Worm (Caenorhabditis elegans) whole organism, late embryonic: ENCODE data around the gene col-135.

Source experiments
- C38D4.7 ChIP-seq: fragments of 200-800 bp; sonication (Bioruptor generic); optimal IDR thresholded peaks from 2 replicates; lab custom pipeline; 2018; ENCODE audit warnings: mild to moderate bottlenecking, missing genetic modification characterization, moderate library complexity, missing compliant biosample characterization
- K02D7.2 ChIP-seq: sonication (generic microtip); optimal IDR thresholded peaks from 2 replicates; lab custom pipeline; 2017; ENCODE audit warnings: mild to moderate bottlenecking, missing genetic modification characterization, missing compliant biosample characterization
- Y22D7AL.16 ChIP-seq: sonication (generic microtip); optimal IDR thresholded peaks from 2 replicates; lab custom pipeline; 2016; ENCODE audit warnings: missing genetic modification characterization, missing compliant biosample characterization
- ahr-1 ChIP-seq: sonication (generic microtip); optimal IDR thresholded peaks from 2 replicates; lab custom pipeline; 2016; ENCODE audit warnings: missing genetic modification characterization, missing compliant biosample characterization
- ama-1 ChIP-seq: fragments of 150-350 bp; optimal IDR thresholded peaks from 2 replicates; lab custom pipeline; 2014
- ceh-14 ChIP-seq: sonication (generic microtip); optimal IDR thresholded peaks from 2 replicates; lab custom pipeline; 2016; ENCODE audit warnings: missing genotype, missing genetic modification characterization, missing compliant biosample characterization
- ceh-19 ChIP-seq: fragments of 200-800 bp; sonication (Bioruptor generic); optimal IDR thresholded peaks from 2 replicates; lab custom pipeline; 2018; ENCODE audit warnings: mild to moderate bottlenecking, missing genetic modification characterization, missing compliant biosample characterization
- ceh-22 ChIP-seq: sonication (generic microtip); optimal IDR thresholded peaks from 2 replicates; lab custom pipeline; 2017; ENCODE audit warnings: missing biosample characterization, missing genetic modification characterization
- ceh-24 ChIP-seq: sonication (generic microtip); optimal IDR thresholded peaks from 2 replicates; lab custom pipeline; 2016; ENCODE audit warnings: mild to moderate bottlenecking, missing genetic modification characterization, missing compliant biosample characterization
- ceh-34 ChIP-seq: sonication (generic microtip); optimal IDR thresholded peaks from 2 replicates; lab custom pipeline; 2016; ENCODE audit warnings: mild to moderate bottlenecking, missing genetic modification characterization, missing compliant biosample characterization
- ceh-45 ChIP-seq: fragments of 200-800 bp; sonication (Bioruptor generic); IDR thresholded peaks from 2 replicates; pipeline ENCODE4 v1.3.6; 2022; ENCODE audit warnings: missing genetic modification reagents, missing genetic modification characterization, missing compliant biosample characterization
- ceh-6 ChIP-seq: fragments of 200-800 bp; sonication (Bioruptor generic); optimal IDR thresholded peaks from 2 replicates; lab custom pipeline; 2018; ENCODE audit warnings: mild to moderate bottlenecking, missing genetic modification characterization, missing compliant biosample characterization
- dmd-4 ChIP-seq: sonication (generic microtip); optimal IDR thresholded peaks from 2 replicates; lab custom pipeline; 2016; ENCODE audit warnings: borderline replicate concordance, missing genetic modification characterization, missing compliant biosample characterization
- elt-2 ChIP-seq: sonication (generic microtip); optimal IDR thresholded peaks from 2 replicates; lab custom pipeline; 2016; ENCODE audit warnings: missing genetic modification reagents, missing genetic modification characterization, missing compliant biosample characterization
- fkh-10 ChIP-seq: fragments of 150-350 bp; optimal IDR thresholded peaks from 2 replicates; lab custom pipeline; 2014; ENCODE audit warnings: missing biosample characterization, missing genetic modification reagents, missing genetic modification characterization
- fkh-6 ChIP-seq: sonication (generic microtip); optimal IDR thresholded peaks from 2 replicates; lab custom pipeline; 2016; ENCODE audit warnings: missing genetic modification characterization, missing compliant biosample characterization
- gmeb-2 ChIP-seq: sonication (generic microtip); optimal IDR thresholded peaks from 2 replicates; lab custom pipeline; 2016; ENCODE audit warnings: missing genetic modification characterization, inconsistent platforms, missing compliant biosample characterization
- hlh-13 ChIP-seq: fragments of 200-800 bp; sonication (Bioruptor generic); optimal IDR thresholded peaks from 2 replicates; lab custom pipeline; 2018; ENCODE audit warnings: mild to moderate bottlenecking, missing genetic modification characterization, missing compliant biosample characterization
- hlh-6 ChIP-seq: sonication (generic microtip); optimal IDR thresholded peaks from 2 replicates; lab custom pipeline; 2016; ENCODE audit warnings: missing genotype, missing genetic modification characterization, missing compliant biosample characterization
- lim-6 ChIP-seq: sonication (generic microtip); optimal IDR thresholded peaks from 2 replicates; lab custom pipeline; 2016; ENCODE audit warnings: missing genetic modification characterization, missing compliant biosample characterization
- lin-11 ChIP-seq: fragments of 200-800 bp; sonication (Bioruptor generic); optimal IDR thresholded peaks from 2 replicates; lab custom pipeline; 2018; ENCODE audit warnings: mild to moderate bottlenecking, missing genetic modification characterization, missing compliant biosample characterization
- mec-3 ChIP-seq: sonication (generic microtip); optimal IDR thresholded peaks from 2 replicates; lab custom pipeline; 2016; ENCODE audit warnings: borderline replicate concordance, missing genetic modification characterization, missing compliant biosample characterization
- nfya-1 ChIP-seq: sonication (generic microtip); optimal IDR thresholded peaks from 2 replicates; lab custom pipeline; 2017; ENCODE audit warnings: missing genetic modification characterization, mild to moderate bottlenecking, missing compliant biosample characterization, antibody characterized with exemption, moderate library complexity
- nhr-232 ChIP-seq: sonication (generic microtip); optimal IDR thresholded peaks from 2 replicates; lab custom pipeline; 2016; ENCODE audit warnings: missing genetic modification characterization, missing compliant biosample characterization
- npax-4 ChIP-seq: sonication (generic microtip); optimal IDR thresholded peaks from 2 replicates; lab custom pipeline; 2016; ENCODE audit warnings: missing genetic modification characterization, missing compliant biosample characterization
- odd-2 ChIP-seq: sonication (generic microtip); optimal IDR thresholded peaks from 2 replicates; lab custom pipeline; 2017; ENCODE audit warnings: antibody characterized with exemption, mild to moderate bottlenecking, missing genetic modification characterization, missing compliant biosample characterization
- pag-3 ChIP-seq: sonication (generic microtip); optimal IDR thresholded peaks from 2 replicates; lab custom pipeline; 2016; ENCODE audit warnings: missing compliant biosample characterization, missing genetic modification characterization, borderline replicate concordance
- pax-1 ChIP-seq: fragments of 150-350 bp; optimal IDR thresholded peaks from 2 replicates; lab custom pipeline; 2014; ENCODE audit warnings: missing biosample characterization, missing genetic modification characterization
- pha-2 ChIP-seq: sonication (generic microtip); optimal IDR thresholded peaks from 2 replicates; lab custom pipeline; 2017; ENCODE audit warnings: mild to moderate bottlenecking, missing genetic modification characterization, missing compliant biosample characterization
- pha-4 ChIP-seq: fragments of 150-350 bp; optimal IDR thresholded peaks from 2 replicates; lab custom pipeline; 2018; ENCODE audit warnings: missing biosample characterization, missing genetic modification reagents, missing genetic modification characterization
- pqm-1 ChIP-seq: sonication (generic microtip); optimal IDR thresholded peaks from 2 replicates; lab custom pipeline; 2016; ENCODE audit warnings: missing genetic modification characterization, missing compliant biosample characterization
- pros-1 ChIP-seq: fragments of 150-350 bp; optimal IDR thresholded peaks from 2 replicates; lab custom pipeline; 2014; ENCODE audit warnings: missing biosample characterization, missing genetic modification reagents, missing genetic modification characterization
- ref-2 ChIP-seq: sonication (generic microtip); optimal IDR thresholded peaks from 2 replicates; lab custom pipeline; 2016; ENCODE audit warnings: missing genetic modification characterization, missing compliant biosample characterization
- rnt-1 ChIP-seq: sonication (generic microtip); optimal IDR thresholded peaks from 2 replicates; lab custom pipeline; 2016; ENCODE audit warnings: missing genetic modification characterization, missing compliant biosample characterization
- sox-4 ChIP-seq: sonication (generic microtip); optimal IDR thresholded peaks from 2 replicates; lab custom pipeline; 2017; ENCODE audit warnings: mild to moderate bottlenecking, missing genetic modification characterization, inconsistent platforms, missing compliant biosample characterization
- syd-9 ChIP-seq: sonication (generic microtip); optimal IDR thresholded peaks from 2 replicates; lab custom pipeline; 2016; ENCODE audit warnings: mild to moderate bottlenecking, missing genetic modification characterization, moderate library complexity, missing compliant biosample characterization
- tbx-2 ChIP-seq: sonication (generic microtip); optimal IDR thresholded peaks from 2 replicates; lab custom pipeline; 2016; ENCODE audit warnings: missing genetic modification characterization, missing compliant biosample characterization
- tbx-7 ChIP-seq: sonication (generic microtip); optimal IDR thresholded peaks from 2 replicates; lab custom pipeline; 2016; ENCODE audit warnings: missing genotype, missing genetic modification characterization, missing compliant biosample characterization
- ttx-3 ChIP-seq: sonication (generic microtip); optimal IDR thresholded peaks from 2 replicates; lab custom pipeline; 2016; ENCODE audit warnings: missing genetic modification reagents, missing genetic modification characterization, missing compliant biosample characterization
- unc-42 ChIP-seq: sonication (generic microtip); optimal IDR thresholded peaks from 2 replicates; lab custom pipeline; 2016; ENCODE audit warnings: missing genotype, missing genetic modification characterization, missing compliant biosample characterization
- unc-86 ChIP-seq: sonication (generic microtip); optimal IDR thresholded peaks from 2 replicates; lab custom pipeline; 2016; ENCODE audit warnings: missing genetic modification characterization, missing compliant biosample characterization
- zip-5 ChIP-seq: sonication (generic microtip); optimal IDR thresholded peaks from 2 replicates; lab custom pipeline; 2016; ENCODE audit warnings: missing genetic modification characterization, missing compliant biosample characterization

col-135 gene

DNA sequence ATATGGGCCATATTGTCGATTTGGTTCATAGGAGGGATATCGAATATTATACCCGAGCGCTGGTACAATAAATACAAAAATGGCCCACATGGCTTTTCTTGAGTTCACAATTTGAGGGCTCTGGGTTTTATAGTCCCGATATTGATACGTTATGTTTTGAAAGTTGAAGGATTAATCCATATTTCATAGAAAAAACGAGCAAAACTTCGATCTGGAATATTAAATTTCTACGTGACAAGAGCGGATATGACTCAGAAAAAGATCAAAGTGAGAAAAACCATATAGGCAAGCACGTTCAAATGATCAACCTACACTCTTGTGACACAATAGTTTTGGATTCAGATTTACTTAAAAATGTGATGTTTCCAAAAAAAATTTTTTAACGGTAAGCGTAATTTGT, at the start of gene col-135:
Gene col-135 (minus strand): TSS at position 101 of the 400 bp plus-strand sequence.
- TF ChIP-seq pax-1 (tag; lab: Kevin White, UChicago) (no peak), lin-11 (no peak), Y22D7AL.16 (no peak), pag-3 (tag; lab: Kevin White, UChicago) (no peak), ttx-3 (tag; lab: Kevin White, UChicago) (no peak), zip-5 (tag; lab: Kevin White, UChicago) (no peak), ceh-6 (GFP tag; lab: Kevin White, UChicago) (no peak), lim-6 (tag; lab: Kevin White, UChicago) (no peak), ceh-14 (tag; lab: Kevin White, UChicago) (no peak), hlh-6 (tag; lab: Kevin White, UChicago) (no peak), pros-1 (tag; lab: Kevin White, UChicago) (no peak), nhr-232 (tag; lab: Kevin White, UChicago) (no peak), ama-1 (lab: Kevin White, UChicago) (no peak), ahr-1 (tag; lab: Kevin White, UChicago) (no peak), gmeb-2 (no peak), fkh-6 (no peak), mec-3 (no peak)

DNA sequence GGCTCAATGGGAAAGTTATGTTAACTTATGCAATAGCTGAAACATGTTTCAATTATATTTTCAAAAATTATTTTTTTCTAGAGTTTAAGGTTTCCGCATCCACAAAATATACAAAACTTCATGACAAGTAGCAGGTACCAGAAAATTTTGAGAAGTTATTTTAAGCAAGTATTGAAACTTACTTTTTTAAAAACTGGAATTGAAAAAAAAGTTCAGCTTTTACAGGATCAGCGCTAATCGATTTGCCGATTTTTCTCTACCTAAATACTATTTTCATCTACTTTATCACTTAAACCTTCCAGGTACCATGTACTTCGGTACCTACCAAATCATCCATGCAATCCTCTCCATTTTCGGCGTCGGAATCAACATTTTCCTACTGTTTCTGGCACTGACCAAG, 48.0 kb upstream of the col-135 start, which contains the start of gene srd-23:
Gene srd-23 (plus strand): TSS at position 301 of the 400 bp plus-strand sequence.
- no peak for TF ChIP-seq unc-42 (tag; lab: Kevin White, UChicago)
- no peak for TF ChIP-seq hlh-13 (GFP tag; lab: Kevin White, UChicago)

DNA sequence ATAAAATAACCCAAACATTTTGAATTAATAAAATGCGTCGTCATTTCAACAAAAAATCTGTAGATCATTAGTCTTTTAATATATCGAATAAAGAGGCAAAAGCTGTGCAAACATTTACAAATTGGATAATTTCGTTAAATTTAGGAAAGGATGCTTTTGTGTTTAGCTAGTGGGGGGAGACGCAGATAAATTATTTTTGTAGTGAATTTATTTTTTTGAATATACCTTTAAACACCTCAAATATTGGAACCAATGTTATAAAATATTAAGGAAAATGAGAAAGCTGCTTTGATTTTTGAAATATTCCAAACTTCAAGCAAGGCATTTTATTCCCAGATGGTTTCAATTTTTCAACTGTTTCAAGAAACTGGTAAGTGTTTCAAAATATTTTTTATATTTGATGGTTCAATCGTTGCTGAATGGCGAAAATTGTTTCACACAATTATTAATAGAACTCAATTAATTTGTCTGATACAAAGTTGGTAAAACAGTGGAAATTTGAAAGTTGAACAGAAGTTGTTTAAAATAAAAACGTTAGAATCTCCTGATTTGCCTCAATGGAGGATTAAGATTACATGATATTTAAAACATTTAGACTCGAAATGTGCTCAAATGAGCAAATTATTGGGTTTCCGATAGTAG, 44.0 kb upstream of the col-135 start, which contains the start of gene Y40H7A.4:
Gene Y40H7A.4 (minus strand): TSS at position 51 of the 642 bp plus-strand sequence.
- TF ChIP-seq syd-9 (tag; lab: Kevin White, UChicago) (no peak), tbx-2 (no peak), ceh-6 (GFP tag; lab: Kevin White, UChicago) (no peak), pax-1 (tag; lab: Kevin White, UChicago) (no peak), ceh-22 (tag; lab: Kevin White, UChicago) (no peak), ceh-19 (no peak), lim-6 (tag; lab: Kevin White, UChicago) (no peak), ref-2 (tag; lab: Kevin White, UChicago) (no peak), dmd-4 (tag; lab: Kevin White, UChicago) (no peak), nfya-1 (tag; lab: Kevin White, UChicago) (no peak), fkh-10 (GFP tag; lab: Kevin White, UChicago) (no peak), unc-42 (tag; lab: Kevin White, UChicago) (no peak), ttx-3 (tag; lab: Kevin White, UChicago) (no peak), ceh-14 (tag; lab: Kevin White, UChicago) (no peak), pqm-1 (tag; lab: Kevin White, UChicago) (no peak), zip-5 (tag; lab: Kevin White, UChicago) (no peak), ama-1 (lab: Kevin White, UChicago) (no peak), pha-4 (tag; lab: Kevin White, UChicago) (no peak), lin-11 (no peak), ceh-34 (tag; lab: Kevin White, UChicago) (no peak)
- TF ChIP-seq, all 69 proteins: peak for 0

DNA sequence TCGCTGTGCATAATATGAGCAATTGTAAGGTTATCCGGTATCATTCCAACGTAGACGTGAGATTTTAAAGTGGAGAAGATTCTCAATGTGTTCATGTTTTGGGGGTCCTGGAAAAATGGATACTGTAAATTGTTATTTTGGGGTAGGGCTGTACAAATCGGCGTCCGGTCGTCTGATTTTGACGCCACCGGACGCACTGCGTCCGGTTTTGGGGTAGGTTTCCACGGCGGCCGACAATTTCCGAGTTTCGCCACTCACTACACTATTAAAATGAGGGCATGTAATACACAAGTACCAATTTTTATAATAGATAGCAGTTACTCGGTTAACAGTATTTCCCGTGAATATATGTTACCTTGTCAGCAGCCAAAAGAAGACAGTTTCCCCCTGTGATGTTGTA, 36.8 kb upstream of the col-135 start:
- TF ChIP-seq ceh-24 (no peak), tbx-2 (no peak), C38D4.7 (GFP tag; lab: Kevin White, UChicago) (no peak), ceh-45 (GFP tag; lab: Robert Waterston, UW) (no peak), ceh-34 (tag; lab: Kevin White, UChicago) (no peak), odd-2 (tag; lab: Kevin White, UChicago) (no peak), ahr-1 (tag; lab: Kevin White, UChicago) (no peak), tbx-7 (tag; lab: Kevin White, UChicago) (no peak), unc-86 (tag; lab: Kevin White, UChicago) (no peak), rnt-1 (tag; lab: Kevin White, UChicago) (no peak), elt-2 (tag; lab: Kevin White, UChicago) (no peak), sox-4 (tag; lab: Kevin White, UChicago) (no peak), npax-4 (tag; lab: Kevin White, UChicago) (no peak), K02D7.2 (tag; lab: Kevin White, UChicago) (no peak), pha-2 (no peak)
